Fruit fly (Drosophila melanogaster) whole organism, embryonic: ENCODE data around the gene Cep290.

Source experiments
- CG1024 ChIP-seq: fragments of 200-800 bp; sonication (Bioruptor generic); IDR thresholded peaks from 2 replicates; pipeline ENCODE4 v1.3.6; 2022; ENCODE audit warnings: missing biosample characterization, missing genetic modification characterization
- CG10959 ChIP-seq: fragments of 200-800 bp; sonication (Bioruptor generic); IDR thresholded peaks from 2 replicates; pipeline ENCODE4 v1.3.6; 2022; ENCODE audit warnings: missing biosample characterization, missing genetic modification characterization
- CG12104 ChIP-seq: fragments of 200-800 bp; sonication (Bioruptor generic); optimal IDR thresholded peaks from 3 replicates; lab custom pipeline; 2016; ENCODE audit warnings: missing biosample characterization, missing genetic modification characterization
- CG14441 ChIP-seq: fragments of 200-800 bp; sonication (Bioruptor generic); IDR thresholded peaks from 2 replicates; pipeline ENCODE4 v1.3.6; 2022; ENCODE audit warnings: missing biosample characterization, missing genetic modification characterization
- CG15479 ChIP-seq: fragments of 200-800 bp; sonication (Bioruptor generic); optimal IDR thresholded peaks from 3 replicates; lab custom pipeline; 2019; ENCODE audit warnings: missing biosample characterization, mild to moderate bottlenecking, missing genetic modification characterization, moderate library complexity
- CG16815 ChIP-seq: fragments of 200-800 bp; sonication (Bioruptor generic); optimal IDR thresholded peaks from 3 replicates; lab custom pipeline; 2017; ENCODE audit warnings: missing biosample characterization, mild to moderate bottlenecking, missing genetic modification characterization
- CG31224 ChIP-seq: fragments of 200-800 bp; sonication (Bioruptor generic); IDR thresholded peaks from 2 replicates; pipeline ENCODE4 v1.3.6; 2022; ENCODE audit warnings: missing biosample characterization, missing genetic modification characterization
- CG3281 ChIP-seq: fragments of 200-800 bp; sonication (Bioruptor generic); optimal IDR thresholded peaks from 3 replicates; lab custom pipeline; 2017; ENCODE audit warnings: missing biosample characterization, mild to moderate bottlenecking, missing genetic modification characterization
- CG33557 ChIP-seq: fragments of 200-800 bp; sonication (Bioruptor generic); optimal IDR thresholded peaks from 2 replicates; lab custom pipeline; 2019; ENCODE audit warnings: missing biosample characterization, mild to moderate bottlenecking, missing genetic modification characterization, moderate library complexity
- CG34422 ChIP-seq: fragments of 200-800 bp; sonication (Bioruptor generic); IDR thresholded peaks from 3 replicates; pipeline ENCODE4 v1.3.6; 2022; ENCODE audit warnings: missing biosample characterization, missing genetic modification characterization
- CG4854 ChIP-seq: fragments of 200-800 bp; sonication (Bioruptor generic); optimal IDR thresholded peaks from 2 replicates; lab custom pipeline; 2016; ENCODE audit warnings: missing biosample characterization, missing genetic modification characterization, inconsistent platforms
- CG7745 ChIP-seq: fragments of 200-800 bp; sonication (Bioruptor generic); optimal IDR thresholded peaks from 2 replicates; lab custom pipeline; 2018; ENCODE audit warnings: missing biosample characterization, mild to moderate bottlenecking, missing genetic modification characterization, moderate library complexity
- CG7839 ChIP-seq: fragments of 200-800 bp; sonication (Bioruptor generic); optimal IDR thresholded peaks from 3 replicates; lab custom pipeline; 2018; ENCODE audit warnings: missing biosample characterization, mild to moderate bottlenecking, missing genetic modification characterization, moderate library complexity
- CG8359 ChIP-seq: fragments of 200-800 bp; sonication (Bioruptor generic); optimal IDR thresholded peaks from 2 replicates; lab custom pipeline; 2017; ENCODE audit warnings: missing biosample characterization, mild to moderate bottlenecking, missing genetic modification characterization, borderline replicate concordance
- CG9876 ChIP-seq: fragments of 200-800 bp; sonication (Bioruptor generic); optimal IDR thresholded peaks from 2 replicates; lab custom pipeline; 2016; ENCODE audit warnings: missing biosample characterization, missing genetic modification characterization
- Camta ChIP-seq: fragments of 200-800 bp; sonication (Bioruptor generic); optimal IDR thresholded peaks from 2 replicates; lab custom pipeline; 2016; ENCODE audit warnings: missing biosample characterization, missing genetic modification characterization
- Elba2 ChIP-seq: fragments of 200-800 bp; sonication (Bioruptor generic); optimal IDR thresholded peaks from 3 replicates; lab custom pipeline; 2016; ENCODE audit warnings: missing biosample characterization, missing genetic modification characterization
- Fer1 ChIP-seq: fragments of 200-800 bp; sonication (Bioruptor generic); optimal IDR thresholded peaks from 2 replicates; lab custom pipeline; 2017; ENCODE audit warnings: missing biosample characterization, mild to moderate bottlenecking, missing genetic modification characterization
- Gsc ChIP-seq: fragments of 200-800 bp; sonication (Bioruptor generic); IDR thresholded peaks from 2 replicates; pipeline ENCODE4 v1.3.6; 2022; ENCODE audit warnings: missing biosample characterization, missing genetic modification characterization
- HLH54F ChIP-seq: fragments of 200-800 bp; sonication (Bioruptor generic); optimal IDR thresholded peaks from 3 replicates; lab custom pipeline; 2016; ENCODE audit warnings: missing biosample characterization, missing genetic modification characterization
- Hey ChIP-seq: fragments of 200-800 bp; sonication (Bioruptor generic); optimal IDR thresholded peaks from 3 replicates; lab custom pipeline; 2018; ENCODE audit warnings: missing biosample characterization, mild to moderate bottlenecking, missing genetic modification characterization
- Kr ChIP-seq: fragments of 200-800 bp; sonication (Bioruptor generic); optimal IDR thresholded peaks from 2 replicates; lab custom pipeline; 2017; ENCODE audit warnings: missing biosample characterization, mild to moderate bottlenecking, missing genetic modification characterization
- Mrtf ChIP-seq: fragments of 200-800 bp; sonication (Bioruptor generic); IDR thresholded peaks from 3 replicates; pipeline ENCODE4 v1.3.6; 2022; ENCODE audit warnings: missing biosample characterization, missing genetic modification characterization
- NC2α ChIP-seq: fragments of 200-800 bp; sonication (Bioruptor generic); optimal IDR thresholded peaks from 2 replicates; lab custom pipeline; 2016; ENCODE audit warnings: missing biosample characterization, missing genetic modification characterization
- Nf-YA ChIP-seq: fragments of 200-800 bp; sonication (Bioruptor generic); IDR thresholded peaks from 2 replicates; pipeline ENCODE4 v1.3.6; 2022; ENCODE audit warnings: missing biosample characterization, missing genetic modification characterization
- Oli ChIP-seq: fragments of 200-800 bp; sonication (Bioruptor generic); optimal IDR thresholded peaks from 2 replicates; lab custom pipeline; 2018; ENCODE audit warnings: missing biosample characterization, mild to moderate bottlenecking, missing genetic modification characterization, moderate library complexity
- Rfx ChIP-seq: fragments of 200-800 bp; sonication (Bioruptor generic); IDR thresholded peaks from 2 replicates; pipeline ENCODE4 v1.3.6; 2022; ENCODE audit warnings: missing biosample characterization, missing genetic modification characterization
- Scr ChIP-seq: fragments of 200-800 bp; sonication (Bioruptor generic); IDR thresholded peaks from 2 replicates; pipeline ENCODE4 v1.3.6; 2022; ENCODE audit warnings: missing biosample characterization, missing genetic modification characterization; ENCODE audit not compliant: partially characterized antibody
- Sin3A ChIP-seq: fragments of >200 bp; optimal IDR thresholded peaks from 2 replicates; lab custom pipeline; 2018
- Sry-β ChIP-seq: fragments of 200-800 bp; sonication (Bioruptor generic); optimal IDR thresholded peaks from 2 replicates; lab custom pipeline; 2018; ENCODE audit warnings: missing biosample characterization, mild to moderate bottlenecking, missing genetic modification characterization, moderate library complexity
- Trl ChIP-seq, 3 experiments: fragments of >200 bp in 2 of 3; fragments of 200-800 bp in 1 of 3; sonication (Bioruptor generic) in 1 of 3; optimal IDR thresholded peaks; 2 replicates in 1 of 3; 3 replicates in 2 of 3; lab custom pipeline; 2016 to 2017; ENCODE audit warnings: missing biosample characterization in 1 of 3, missing genetic modification characterization in 1 of 3
- Xbp1 ChIP-seq: fragments of 200-800 bp; sonication (Bioruptor generic); optimal IDR thresholded peaks from 3 replicates; lab custom pipeline; 2016; ENCODE audit warnings: missing biosample characterization, mild to moderate bottlenecking, missing genetic modification characterization
- bbx ChIP-seq: fragments of 200-800 bp; sonication (Bioruptor generic); IDR thresholded peaks from 2 replicates; pipeline ENCODE4 v1.3.6; 2022; ENCODE audit warnings: missing biosample characterization, missing genetic modification characterization; ENCODE audit not compliant: partially characterized antibody
- chinmo ChIP-seq: fragments of 200-800 bp; sonication (Bioruptor generic); IDR thresholded peaks from 4 replicates; pipeline ENCODE4 v1.3.6; 2022; ENCODE audit warnings: missing biosample characterization, missing genetic modification characterization; ENCODE audit not compliant: partially characterized antibody
- crp ChIP-seq, 2 experiments: fragments of 200-800 bp; sonication (Bioruptor generic); optimal IDR thresholded peaks; 2 replicates in 1 of 2; 3 replicates in 1 of 2; lab custom pipeline; 2017; ENCODE audit warnings: missing biosample characterization in 2 of 2, missing genetic modification characterization in 2 of 2, mild to moderate bottlenecking in 1 of 2, moderate library complexity in 1 of 2
- dmrt99B ChIP-seq: fragments of 200-800 bp; sonication (Bioruptor generic); optimal IDR thresholded peaks from 2 replicates; lab custom pipeline; 2018; ENCODE audit warnings: missing biosample characterization, mild to moderate bottlenecking, missing genetic modification characterization, moderate library complexity
- gcm ChIP-seq: fragments of 200-800 bp; sonication (Bioruptor generic); optimal IDR thresholded peaks from 2 replicates; lab custom pipeline; 2019; ENCODE audit warnings: missing biosample characterization, mild to moderate bottlenecking, missing genetic modification characterization, moderate library complexity
- gfzf ChIP-seq: fragments of 200-800 bp; sonication (Bioruptor generic); optimal IDR thresholded peaks from 2 replicates; lab custom pipeline; 2016; ENCODE audit warnings: missing biosample characterization, mild to moderate bottlenecking, missing genetic modification characterization, moderate library complexity
- mld ChIP-seq: fragments of 200-800 bp; sonication (Bioruptor generic); IDR thresholded peaks from 3 replicates; pipeline ENCODE4 v1.3.6; 2022; ENCODE audit warnings: missing biosample characterization, missing genetic modification characterization; ENCODE audit not compliant: partially characterized antibody
- org-1 ChIP-seq: fragments of 200-800 bp; sonication (Bioruptor generic); optimal IDR thresholded peaks from 2 replicates; lab custom pipeline; 2017; ENCODE audit warnings: missing biosample characterization, missing genetic modification characterization
- p53 ChIP-seq: fragments of 200-800 bp; sonication (Bioruptor generic); optimal IDR thresholded peaks from 2 replicates; lab custom pipeline; 2016; ENCODE audit warnings: missing biosample characterization, missing genetic modification characterization
- pita ChIP-seq: fragments of 200-800 bp; sonication (Bioruptor generic); optimal IDR thresholded peaks from 2 replicates; lab custom pipeline; 2017; ENCODE audit warnings: missing biosample characterization, mild to moderate bottlenecking, missing genetic modification characterization
- pros ChIP-seq: fragments of 200-800 bp; sonication (Bioruptor generic); optimal IDR thresholded peaks from 3 replicates; lab custom pipeline; 2019; ENCODE audit warnings: missing biosample characterization, mild to moderate bottlenecking, missing genetic modification characterization, moderate library complexity
- repo ChIP-seq: fragments of 200-800 bp; sonication (Bioruptor generic); optimal IDR thresholded peaks from 2 replicates; lab custom pipeline; 2016; ENCODE audit warnings: missing biosample characterization, missing genetic modification characterization
- run ChIP-seq: fragments of 200-800 bp; sonication (Bioruptor generic); optimal IDR thresholded peaks from 3 replicates; lab custom pipeline; 2018; ENCODE audit warnings: missing biosample characterization, mild to moderate bottlenecking, missing genetic modification characterization
- sens-2 ChIP-seq: fragments of 200-800 bp; sonication (Bioruptor generic); IDR thresholded peaks from 2 replicates; pipeline ENCODE4 v1.3.6; 2022; ENCODE audit warnings: missing biosample characterization, missing genetic modification characterization
- sug ChIP-seq: fragments of 200-800 bp; optimal IDR thresholded peaks from 2 replicates; lab custom pipeline; 2019; ENCODE audit warnings: missing biosample characterization, mild to moderate bottlenecking, missing genetic modification characterization, moderate library complexity
- tup ChIP-seq: fragments of 200-800 bp; sonication (Bioruptor generic); optimal IDR thresholded peaks from 2 replicates; lab custom pipeline; 2016; ENCODE audit warnings: missing biosample characterization, mild to moderate bottlenecking, missing genetic modification characterization, moderate library complexity

Cep290 gene

DNA sequence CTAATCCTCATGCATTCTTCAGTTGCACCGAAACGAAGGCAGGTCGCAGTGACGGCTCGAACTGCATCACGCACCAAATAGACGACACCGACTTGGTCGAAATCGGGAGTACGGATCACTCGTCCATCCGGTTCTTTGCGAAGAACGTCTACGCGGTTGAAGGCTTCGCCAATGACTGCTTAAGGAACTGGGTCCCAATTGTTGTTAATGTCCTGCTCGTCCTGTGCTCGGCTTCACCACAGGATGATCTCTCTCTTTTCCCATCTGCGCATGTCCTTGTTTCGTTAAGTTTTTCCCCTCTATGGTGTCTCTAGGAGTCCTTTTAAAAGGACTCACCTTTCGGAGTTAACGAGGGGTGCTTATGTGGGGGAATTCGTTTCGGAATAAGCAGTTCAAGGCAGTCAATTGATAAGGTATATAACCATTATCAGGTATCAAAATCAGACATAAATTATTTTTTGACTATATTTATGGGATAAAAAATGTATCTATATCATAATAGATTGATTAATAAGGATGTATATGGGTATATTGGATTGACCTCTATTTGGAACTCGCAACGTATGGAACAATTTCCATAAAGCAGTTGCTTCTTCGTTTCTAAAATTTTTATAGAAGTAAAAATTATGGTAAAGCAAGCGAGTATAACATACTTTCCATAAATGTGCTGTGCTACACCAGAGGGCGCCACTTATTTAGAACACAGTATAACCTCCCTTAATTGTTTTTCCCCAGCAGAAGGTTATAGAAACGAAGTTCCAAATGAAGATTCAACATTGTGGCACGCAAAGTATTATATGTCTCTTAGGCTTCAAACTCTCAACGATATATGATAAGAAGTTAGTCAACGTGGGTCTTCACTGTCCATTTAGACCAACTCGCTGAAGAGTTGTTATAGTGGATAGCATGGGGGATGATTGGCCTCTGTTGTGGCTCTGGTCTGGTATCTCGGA lies 13.6 kb downstream of the Cep290 start, which contains the start of gene dpr20 (continued):
- TF ChIP-seq run (tag; lab: Kevin White, UChicago) (no peak), crp (GFP tag; optimal IDR thresholded peaks at IDR 0.05; lab: Kevin White, UChicago) (peak in 1 of 2 experiments; percentile 6), Elba2 (GFP tag; lab: Kevin White, UChicago) (no peak), Xbp1 (peak; percentile 81), CG16815 (peak; percentile 64), gcm (GFP tag; lab: Kevin White, UChicago) (peak; percentile 22), Rfx (GFP tag; lab: Robert Waterston, UW) (peak; percentile 95), CG33557 (GFP tag; lab: Kevin White, UChicago) (peak; percentile 3), CG1024 (GFP tag; lab: Robert Waterston, UW) (peak; percentile 50), CG14441 (GFP tag; lab: Robert Waterston, UW) (peak; percentile 87), gfzf (GFP tag; lab: Kevin White, UChicago) (no peak), Gsc (GFP tag; lab: Robert Waterston, UW) (no peak), Kr (GFP tag; lab: Kevin White, UChicago) (no peak), Oli (tag; lab: Kevin White, UChicago) (peak; percentile 67), HLH54F (GFP tag; lab: Kevin White, UChicago) (peak; percentile 73), Nf-YA (GFP tag; lab: Robert Waterston, UW) (peak; percentile 63; the same call in 1 of the 2 replicates), Hey (tag; lab: Kevin White, UChicago) (peak; percentile 14), Sin3A (lab: Kevin White, UChicago) (no peak), CG31224 (GFP tag; lab: Robert Waterston, UW) (peak; percentile 63), dmrt99B (tag; lab: Kevin White, UChicago) (peak; percentile 70), Fer1 (GFP tag; lab: Kevin White, UChicago) (peak; percentile 82), pros (peak; percentile 40), repo (peak; percentile 34), CG4854 (peak; percentile 36), CG12104 (GFP tag; lab: Kevin White, UChicago) (peak; percentile 8), CG3281 (GFP tag; lab: Kevin White, UChicago) (peak; percentile 81), CG8359 (GFP tag; lab: Kevin White, UChicago) (no peak), Sry-β (GFP tag; lab: Kevin White, UChicago) (no peak), CG10959 (peak; percentile 36), mld (GFP tag; lab: Robert Waterston, UW) (no peak), org-1 (peak; percentile 49), NC2α (GFP tag; lab: Kevin White, UChicago) (no peak), CG9876 (GFP tag; lab: Kevin White, UChicago) (peak; percentile 39), tup (GFP tag; lab: Kevin White, UChicago) (peak; percentile 12), p53 (no peak), Camta (GFP tag; lab: Kevin White, UChicago) (peak; percentile 65), Scr (GFP tag; lab: Robert Waterston, UW) (no peak), sens-2 (GFP tag; lab: Robert Waterston, UW) (peak; percentile 79), CG15479 (GFP tag; lab: Kevin White, UChicago) (no peak), chinmo (GFP tag; lab: Robert Waterston, UW) (no peak), sug (tag; lab: Kevin White, UChicago) (peak; percentile 64), Trl (optimal IDR thresholded peaks at IDR 0.05; lab: Kevin White, UChicago) (no peak), Trl (GFP tag; optimal IDR thresholded peaks at IDR 0.05; lab: Kevin White, UChicago) (peak; percentile 66), CG7839 (tag; lab: Kevin White, UChicago) (peak; percentile 83), CG34422 (GFP tag; lab: Robert Waterston, UW) (peak; percentile 86), Mrtf (GFP tag; lab: Robert Waterston, UW) (peak; percentile 83), pita (GFP tag; lab: Kevin White, UChicago) (peak; percentile 35), CG7745 (no peak), bbx (GFP tag; lab: Robert Waterston, UW) (no peak)
